Fruit fly (Drosophila melanogaster) whole organism, wandering third instar larva: ENCODE data around the gene Cds.

Experiments used
- Abd-B ChIP-seq: fragments of >200 bp; optimal IDR thresholded peaks from 2 replicates; lab custom pipeline; 2017; ENCODE audit warnings: missing biosample characterization, missing genetic modification characterization
- Dfd ChIP-seq: fragments of >200 bp; optimal IDR thresholded peaks from 2 replicates; lab custom pipeline; 2017; ENCODE audit warnings: missing biosample characterization, missing genetic modification characterization
- Dif ChIP-seq: fragments of 200-275, 200-300 bp; sonication (Bioruptor generic); optimal IDR thresholded peaks from 2 replicates; lab custom pipeline; 2018; ENCODE audit warnings: missing biosample characterization, missing genetic modification characterization; ENCODE audit not compliant: partially characterized antibody
- HLH106 ChIP-seq: fragments of 200-800 bp; optimal IDR thresholded peaks from 3 replicates; lab custom pipeline; 2019; ENCODE audit warnings: missing biosample characterization, mild to moderate bottlenecking, missing genetic modification characterization, moderate library complexity
- Hnf4 ChIP-seq: fragments of 200-800 bp; sonication (Bioruptor generic); optimal IDR thresholded peaks from 2 replicates; lab custom pipeline; 2016; ENCODE audit warnings: missing biosample characterization, mild to moderate bottlenecking, missing genetic modification characterization
- Hr83 ChIP-seq: fragments of 200-300 bp; sonication (Bioruptor generic); optimal IDR thresholded peaks from 2 replicates; lab custom pipeline; 2016; ENCODE audit warnings: missing biosample characterization, mild to moderate bottlenecking, missing genetic modification characterization, moderate library complexity; ENCODE audit not compliant: poor library complexity, severe bottlenecking
- Myc ChIP-seq: fragments of >200 bp; optimal IDR thresholded peaks from 2 replicates; lab custom pipeline; 2017
- OdsH ChIP-seq: fragments of 200-800 bp; sonication (Bioruptor generic); optimal IDR thresholded peaks from 2 replicates; lab custom pipeline; 2016; ENCODE audit warnings: missing biosample characterization, mild to moderate bottlenecking, missing genetic modification characterization
- Sp1 ChIP-seq: fragments of 200-800 bp; sonication (Bioruptor generic); optimal IDR thresholded peaks from 3 replicates; lab custom pipeline; 2019; ENCODE audit warnings: missing biosample characterization, mild to moderate bottlenecking, missing genetic modification characterization, moderate library complexity
- Vsx2 ChIP-seq: fragments of 200-300, 225-300 bp; sonication (Bioruptor generic); optimal IDR thresholded peaks from 2 replicates; lab custom pipeline; 2018; ENCODE audit warnings: missing biosample characterization, missing genetic modification characterization; ENCODE audit not compliant: partially characterized antibody
- br ChIP-seq: fragments of 200-800 bp; sonication (Bioruptor generic); optimal IDR thresholded peaks from 2 replicates; lab custom pipeline; 2016; ENCODE audit warnings: missing biosample characterization, missing genetic modification characterization
- brk ChIP-seq: fragments of 200-800 bp; sonication (Bioruptor generic); optimal IDR thresholded peaks from 2 replicates; lab custom pipeline; 2016; ENCODE audit warnings: missing biosample characterization, mild to moderate bottlenecking, missing genetic modification characterization
- dl ChIP-seq, 2 experiments: fragments of 175-275, 200-275 bp in 1 of 2; fragments of 200-275 bp in 1 of 2; sonication (Bioruptor generic); optimal IDR thresholded peaks; lab custom pipeline; 2018; ENCODE audit warnings: mild to moderate bottlenecking in 2 of 2, missing biosample characterization in 2 of 2, missing genetic modification characterization in 2 of 2, moderate library complexity in 2 of 2; ENCODE audit not compliant: partially characterized antibody in 2 of 2, insufficient read depth in 1 of 2
- dmrt93B ChIP-seq: fragments of 200-800 bp; sonication (Bioruptor generic); optimal IDR thresholded peaks from 2 replicates; lab custom pipeline; 2018; ENCODE audit warnings: missing biosample characterization, mild to moderate bottlenecking, missing genetic modification characterization
- dsf ChIP-seq: sonication (Bioruptor generic); optimal IDR thresholded peaks from 2 replicates; lab custom pipeline; 2016; ENCODE audit warnings: missing biosample characterization, missing genetic modification characterization, borderline replicate concordance
- ey ChIP-seq: fragments of 200-800 bp; sonication (Bioruptor generic); optimal IDR thresholded peaks from 2 replicates; lab custom pipeline; 2016; ENCODE audit warnings: missing biosample characterization, missing genetic modification characterization
- foxo ChIP-seq, 2 experiments: fragments of 200-800 bp; sonication (Bioruptor generic); optimal IDR thresholded peaks; 2 replicates in 1 of 2; 3 replicates in 1 of 2; lab custom pipeline; 2016 to 2017; ENCODE audit warnings: missing biosample characterization in 2 of 2, missing genetic modification characterization in 2 of 2
- h ChIP-seq: fragments of 200-800 bp; sonication (Bioruptor generic); optimal IDR thresholded peaks from 3 replicates; lab custom pipeline; 2016; ENCODE audit warnings: missing biosample characterization, mild to moderate bottlenecking, missing genetic modification characterization
- pan ChIP-seq: fragments of >200 bp; optimal IDR thresholded peaks from 2 replicates; lab custom pipeline; 2017
- psq ChIP-seq: fragments of 200-800 bp; sonication (Bioruptor generic); optimal IDR thresholded peaks from 3 replicates; lab custom pipeline; 2017; ENCODE audit warnings: missing biosample characterization, mild to moderate bottlenecking, missing genetic modification characterization, moderate library complexity
- rgr ChIP-seq: fragments of 200-800 bp; sonication (Bioruptor generic); optimal IDR thresholded peaks from 3 replicates; lab custom pipeline; 2016; ENCODE audit warnings: missing biosample characterization, mild to moderate bottlenecking, missing genetic modification characterization
- sage ChIP-seq: fragments of 200-800 bp; sonication (Bioruptor generic); optimal IDR thresholded peaks from 2 replicates; lab custom pipeline; 2016; ENCODE audit warnings: missing biosample characterization, mild to moderate bottlenecking, missing genetic modification characterization
- sv ChIP-seq: fragments of 200-800 bp; sonication (Bioruptor generic); optimal IDR thresholded peaks from 3 replicates; lab custom pipeline; 2016; ENCODE audit warnings: missing biosample characterization, missing genetic modification characterization
- woc ChIP-seq: sonication (Bioruptor generic); optimal IDR thresholded peaks from 2 replicates; lab custom pipeline; 2016; ENCODE audit warnings: missing biosample characterization, mild to moderate bottlenecking, missing genetic modification characterization

Cds gene

dm6 chr3L:8177795-8178564 lies 50.4 kb downstream of the Cds start, which contains the start of gene Nmt:
Gene Nmt (minus strand): TSS chr3L:8178429.
- TF ChIP-seq woc = peak; percentile 52
- TF ChIP-seq rgr (GFP tag; lab: Kevin White, UChicago) = peak; percentile 44
- no peak for TF ChIP-seq Abd-B (GFP tag; lab: Kevin White, UChicago)
- no peak for TF ChIP-seq dl (GFP tag; optimal IDR thresholded peaks at IDR 0.05; lab: Kevin White, UChicago; ENCODE audit: insufficient read depth in 1 of 2, partially characterized antibody in 2 of 2)
- no peak for TF ChIP-seq Dfd (GFP tag; lab: Kevin White, UChicago)
- no peak for TF ChIP-seq brk (GFP tag; lab: Kevin White, UChicago)
- peak; percentile 49 for TF ChIP-seq OdsH (GFP tag; lab: Kevin White, UChicago)
- peak in 1 of 2 experiments; percentile 58 for TF ChIP-seq foxo (GFP tag; optimal IDR thresholded peaks at IDR 0.05; lab: Kevin White, UChicago)
- TF ChIP-seq ey (GFP tag; lab: Kevin White, UChicago) = peak; percentile 24
- no peak for TF ChIP-seq sv (GFP tag; lab: Kevin White, UChicago)
- TF ChIP-seq Hr83 (GFP tag; lab: Kevin White, UChicago) = peak; percentile 44
- peak; percentile 30 for TF ChIP-seq psq
- TF ChIP-seq h = peak; percentile 1
- TF ChIP-seq Hnf4 = no peak

dm6 chr3L:8180464-8181137 lies 53.0 kb downstream of the Cds start, which contains the start of the genes mthl7 and Uxs:
Gene mthl7 (minus strand): TSS chr3L:8180514.
Gene Uxs (plus strand): TSS chr3L:8180923.
- no peak for TF ChIP-seq Vsx2
- TF ChIP-seq br (GFP tag; lab: Kevin White, UChicago) = no peak
- no peak for TF ChIP-seq OdsH (GFP tag; lab: Kevin White, UChicago)
- TF ChIP-seq Myc = no peak
- no peak for TF ChIP-seq HLH106 (tag; lab: Kevin White, UChicago)
- no peak for TF ChIP-seq pan (lab: Kevin White, UChicago)
- TF ChIP-seq Dif (GFP tag; lab: Kevin White, UChicago) = no peak
- TF ChIP-seq dsf = no peak
- TF ChIP-seq sage = no peak
- TF ChIP-seq rgr (GFP tag; lab: Kevin White, UChicago) = no peak
- no peak for TF ChIP-seq Hr83 (GFP tag; lab: Kevin White, UChicago)
- TF ChIP-seq dmrt93B = no peak
- TF ChIP-seq Sp1 (GFP tag; lab: Kevin White, UChicago) = no peak
- TF ChIP-seq, all 38 proteins: peak for 0
